Fruit fly (Drosophila melanogaster) whole organism, embryonic: ENCODE results near the gene CG31381.
A peak's percentile ranks its signal among the peaks of the same experiment; 100 is the strongest.

Experiments used
- CG10366 ChIP-seq: fragments of 200-800 bp; sonication (Bioruptor generic); IDR thresholded peaks from 2 replicates; pipeline ENCODE4 v1.3.6; 2022; ENCODE audit warnings: missing biosample characterization, missing genetic modification characterization
- CG10543 ChIP-seq: fragments of 200-800 bp; sonication (Bioruptor generic); optimal IDR thresholded peaks from 3 replicates; lab custom pipeline; 2017; ENCODE audit warnings: missing biosample characterization, mild to moderate bottlenecking, missing genetic modification characterization, moderate library complexity
- CG10654 ChIP-seq: fragments of 200-800 bp; sonication (Bioruptor generic); optimal IDR thresholded peaks from 2 replicates; lab custom pipeline; 2016; ENCODE audit warnings: missing biosample characterization, missing genetic modification characterization
- CG11093 ChIP-seq: fragments of 200-800 bp; sonication (Bioruptor generic); IDR thresholded peaks from 3 replicates; pipeline ENCODE4 v1.3.6; 2022; ENCODE audit warnings: missing biosample characterization, missing genetic modification characterization
- CG11695 ChIP-seq: fragments of 200-800 bp; sonication (Bioruptor generic); IDR thresholded peaks from 3 replicates; pipeline ENCODE4 v1.3.6; 2022; ENCODE audit warnings: missing biosample characterization, missing genetic modification characterization
- CG1233 ChIP-seq: fragments of 200-800 bp; sonication (Bioruptor generic); optimal IDR thresholded peaks from 4 replicates; lab custom pipeline; 2018; ENCODE audit warnings: missing biosample characterization, mild to moderate bottlenecking, missing genetic modification characterization
- CG12744 ChIP-seq: fragments of 200-800 bp; sonication (Bioruptor generic); optimal IDR thresholded peaks from 2 replicates; lab custom pipeline; 2016; ENCODE audit warnings: missing biosample characterization, missing genetic modification characterization
- CG12769 ChIP-seq: fragments of 200-800 bp; sonication (Bioruptor generic); optimal IDR thresholded peaks from 2 replicates; lab custom pipeline; 2019; ENCODE audit warnings: missing biosample characterization, mild to moderate bottlenecking, missing genetic modification characterization, moderate library complexity
- CG13287 ChIP-seq: fragments of 200-800 bp; sonication (Bioruptor generic); IDR thresholded peaks from 2 replicates; pipeline ENCODE4 v1.3.6; 2022; ENCODE audit warnings: missing biosample characterization, missing genetic modification characterization; ENCODE audit not compliant: partially characterized antibody
- CG13894 ChIP-seq: fragments of 200-800 bp; sonication (Bioruptor generic); optimal IDR thresholded peaks from 3 replicates; lab custom pipeline; 2018; ENCODE audit warnings: missing biosample characterization, mild to moderate bottlenecking, missing genetic modification characterization, moderate library complexity
- CG15601 ChIP-seq: fragments of 200-800 bp; sonication (Bioruptor generic); optimal IDR thresholded peaks from 3 replicates; lab custom pipeline; 2019; ENCODE audit warnings: missing biosample characterization, mild to moderate bottlenecking, missing genetic modification characterization, moderate library complexity
- CG18262 ChIP-seq: fragments of 200-800 bp; optimal IDR thresholded peaks from 3 replicates; lab custom pipeline; 2019; ENCODE audit warnings: missing biosample characterization, mild to moderate bottlenecking, missing genetic modification characterization, moderate library complexity
- CG2116 ChIP-seq: fragments of 200-800 bp; sonication (Bioruptor generic); optimal IDR thresholded peaks from 3 replicates; lab custom pipeline; 2018; ENCODE audit warnings: missing biosample characterization, mild to moderate bottlenecking, missing genetic modification characterization
- CG2202 ChIP-seq: fragments of 200-800 bp; sonication (Bioruptor generic); optimal IDR thresholded peaks from 2 replicates; lab custom pipeline; 2018; ENCODE audit warnings: missing biosample characterization, mild to moderate bottlenecking, missing genetic modification characterization
- CG2712 ChIP-seq: fragments of 200-800 bp; optimal IDR thresholded peaks from 3 replicates; lab custom pipeline; 2019; ENCODE audit warnings: missing biosample characterization, mild to moderate bottlenecking, missing genetic modification characterization, moderate library complexity
- CG3838 ChIP-seq: fragments of 200-800 bp; sonication (Bioruptor generic); optimal IDR thresholded peaks from 3 replicates; lab custom pipeline; 2016; ENCODE audit warnings: missing biosample characterization, missing genetic modification characterization
- CG4404 ChIP-seq: fragments of 200-800 bp; sonication (Bioruptor generic); IDR thresholded peaks from 2 replicates; pipeline ENCODE4 v1.3.6; 2022; ENCODE audit warnings: missing biosample characterization, missing genetic modification characterization
- CG7745 ChIP-seq: fragments of 200-800 bp; sonication (Bioruptor generic); optimal IDR thresholded peaks from 2 replicates; lab custom pipeline; 2018; ENCODE audit warnings: missing biosample characterization, mild to moderate bottlenecking, missing genetic modification characterization, moderate library complexity
- CG8290 ChIP-seq, 3 experiments: fragments of 200-800 bp; sonication (Bioruptor generic); optimal IDR thresholded peaks; 2 replicates each; lab custom pipeline; 2016 to 2019; ENCODE audit warnings: missing biosample characterization in 3 of 3, missing genetic modification characterization in 3 of 3, mild to moderate bottlenecking in 2 of 3, moderate library complexity in 1 of 3
- CG8924 ChIP-seq: fragments of 200-800 bp; optimal IDR thresholded peaks from 3 replicates; lab custom pipeline; 2019; ENCODE audit warnings: missing biosample characterization, mild to moderate bottlenecking, missing genetic modification characterization, moderate library complexity
- Dek ChIP-seq: fragments of 200-800 bp; sonication (Bioruptor generic); optimal IDR thresholded peaks from 3 replicates; lab custom pipeline; 2019; ENCODE audit warnings: missing biosample characterization, mild to moderate bottlenecking, missing genetic modification characterization, moderate library complexity
- Eip74EF ChIP-seq, 2 experiments: fragments of 200-800 bp in 1 of 2; fragments of >200 bp in 1 of 2; sonication (Bioruptor generic) in 1 of 2; optimal IDR thresholded peaks; 2 replicates each; lab custom pipeline; 2017 to 2019; ENCODE audit warnings: missing biosample characterization in 2 of 2, missing genetic modification characterization in 2 of 2, mild to moderate bottlenecking in 1 of 2, moderate library complexity in 1 of 2
- Ets97D ChIP-seq: fragments of 200-800 bp; sonication (Bioruptor generic); optimal IDR thresholded peaks from 3 replicates; lab custom pipeline; 2016; ENCODE audit warnings: missing biosample characterization, missing genetic modification characterization
- Fer3 ChIP-seq: fragments of 200-800 bp; sonication (Bioruptor generic); optimal IDR thresholded peaks from 2 replicates; lab custom pipeline; 2018; ENCODE audit warnings: missing biosample characterization, mild to moderate bottlenecking, missing genetic modification characterization, moderate library complexity
- HHEX ChIP-seq: fragments of 200-800 bp; sonication (Bioruptor generic); optimal IDR thresholded peaks from 3 replicates; lab custom pipeline; 2017; ENCODE audit warnings: missing biosample characterization, mild to moderate bottlenecking, missing genetic modification characterization, missing genetic modification reagents
- HmgZ ChIP-seq: fragments of 200-800 bp; sonication (Bioruptor generic); optimal IDR thresholded peaks from 2 replicates; lab custom pipeline; 2018; ENCODE audit warnings: missing biosample characterization, mild to moderate bottlenecking, missing genetic modification characterization
- Hr3 ChIP-seq: fragments of 200-800 bp; sonication (Bioruptor generic); optimal IDR thresholded peaks from 3 replicates; lab custom pipeline; 2016; ENCODE audit warnings: missing biosample characterization, missing genetic modification characterization
- Lim3 ChIP-seq: fragments of 200-800 bp; sonication (Bioruptor generic); IDR thresholded peaks from 2 replicates; pipeline ENCODE4 v1.3.6; 2022; ENCODE audit warnings: missing biosample characterization, missing genetic modification characterization
- NC2α ChIP-seq: fragments of 200-800 bp; sonication (Bioruptor generic); optimal IDR thresholded peaks from 2 replicates; lab custom pipeline; 2016; ENCODE audit warnings: missing biosample characterization, missing genetic modification characterization
- Neu2 ChIP-seq: fragments of 200-800 bp; sonication (Bioruptor generic); optimal IDR thresholded peaks from 3 replicates; lab custom pipeline; 2016; ENCODE audit warnings: missing biosample characterization, missing genetic modification characterization, borderline replicate concordance
- Nf-YC ChIP-seq: fragments of 200-800 bp; optimal IDR thresholded peaks from 3 replicates; lab custom pipeline; 2019; ENCODE audit warnings: missing biosample characterization, mild to moderate bottlenecking, missing genetic modification characterization, moderate library complexity
- Sox100B ChIP-seq: fragments of 200-800 bp; sonication (Bioruptor generic); optimal IDR thresholded peaks from 3 replicates; lab custom pipeline; 2018; ENCODE audit warnings: missing biosample characterization, mild to moderate bottlenecking, missing genetic modification characterization
- Taf1 ChIP-seq: fragments of 200-800 bp; sonication (Bioruptor generic); IDR thresholded peaks from 2 replicates; pipeline ENCODE4 v1.3.6; 2022; ENCODE audit warnings: missing biosample characterization, missing genetic modification characterization
- bcd ChIP-seq: fragments of 200-800 bp; sonication (Bioruptor generic); optimal IDR thresholded peaks from 2 replicates; lab custom pipeline; 2017; ENCODE audit warnings: missing biosample characterization, mild to moderate bottlenecking, missing genetic modification characterization
- btn ChIP-seq: fragments of 200-800 bp; sonication (Bioruptor generic); optimal IDR thresholded peaks from 2 replicates; lab custom pipeline; 2016; ENCODE audit warnings: missing biosample characterization, missing genetic modification characterization
- dan ChIP-seq: fragments of 200-800 bp; sonication (Bioruptor generic); IDR thresholded peaks from 2 replicates; pipeline ENCODE4 v1.3.6; 2022; ENCODE audit warnings: missing biosample characterization, missing genetic modification characterization
- ewg ChIP-seq: fragments of 200-800 bp; sonication (Bioruptor generic); optimal IDR thresholded peaks from 3 replicates; lab custom pipeline; 2017; ENCODE audit warnings: mild to moderate bottlenecking, missing biosample characterization, missing genetic modification reagents, missing genetic modification characterization
- fd3F ChIP-seq: fragments of 200-800 bp; sonication (Bioruptor generic); optimal IDR thresholded peaks from 2 replicates; lab custom pipeline; 2018; ENCODE audit warnings: missing biosample characterization, mild to moderate bottlenecking, missing genetic modification characterization, moderate library complexity
- gcm2 ChIP-seq: fragments of 200-800 bp; sonication (Bioruptor generic); optimal IDR thresholded peaks from 2 replicates; lab custom pipeline; 2016; ENCODE audit warnings: missing biosample characterization, missing genetic modification characterization
- gsb ChIP-seq: fragments of 200-800 bp; sonication (Bioruptor generic); IDR thresholded peaks from 2 replicates; pipeline ENCODE4 v1.3.6; 2022; ENCODE audit warnings: missing biosample characterization, missing genetic modification characterization
- gsb-n ChIP-seq: fragments of 200-800 bp; sonication (Bioruptor generic); optimal IDR thresholded peaks from 3 replicates; lab custom pipeline; 2018; ENCODE audit warnings: missing biosample characterization, mild to moderate bottlenecking, missing genetic modification characterization
- hth ChIP-seq: fragments of >200 bp; optimal IDR thresholded peaks from 2 replicates; lab custom pipeline; 2017; ENCODE audit warnings: inconsistent platforms
- maf-S ChIP-seq: fragments of 200-800 bp; sonication (Bioruptor generic); optimal IDR thresholded peaks from 2 replicates; lab custom pipeline; 2016; ENCODE audit warnings: missing biosample characterization, missing genetic modification characterization
- mam ChIP-seq: fragments of 200-800 bp; sonication (Bioruptor generic); optimal IDR thresholded peaks from 3 replicates; lab custom pipeline; 2016; ENCODE audit warnings: missing biosample characterization, missing genetic modification characterization
- pho ChIP-seq: fragments of 200-800 bp; sonication (Bioruptor generic); optimal IDR thresholded peaks from 2 replicates; lab custom pipeline; 2016; ENCODE audit warnings: missing biosample characterization, missing genetic modification characterization
- sd ChIP-seq: fragments of 200-800 bp; sonication (Bioruptor generic); optimal IDR thresholded peaks from 3 replicates; lab custom pipeline; 2018; ENCODE audit warnings: missing biosample characterization, mild to moderate bottlenecking, missing genetic modification characterization, moderate library complexity
- seq ChIP-seq: fragments of 200-800 bp; sonication (Bioruptor generic); IDR thresholded peaks from 2 replicates; pipeline ENCODE4 v1.3.6; 2022; ENCODE audit warnings: missing biosample characterization, missing genetic modification characterization
- sim ChIP-seq: fragments of 200-800 bp; sonication (Bioruptor generic); IDR thresholded peaks from 2 replicates; pipeline ENCODE4 v1.3.6; 2022; ENCODE audit warnings: missing biosample characterization, missing genetic modification characterization
- stc ChIP-seq: fragments of 200-800 bp; sonication (Bioruptor generic); IDR thresholded peaks from 2 replicates; pipeline ENCODE4 v1.3.6; 2022; ENCODE audit warnings: missing biosample characterization, missing genetic modification characterization
- tx ChIP-seq: fragments of 200-800 bp; sonication (Bioruptor generic); optimal IDR thresholded peaks from 2 replicates; lab custom pipeline; 2016; ENCODE audit warnings: missing biosample characterization, missing genetic modification characterization
- wor ChIP-seq: fragments of 200-800 bp; sonication (Bioruptor generic); IDR thresholded peaks from 2 replicates; pipeline ENCODE4 v1.3.6; 2022; ENCODE audit warnings: missing biosample characterization, missing genetic modification characterization

The CG31381 gene

dm6 chr3R:24850420-24850819 is 26.4 kb upstream of the CG31381 start, which contains the start of gene CG7006 (continued):
- TF ChIP-seq mam (peak; percentile 91), bcd (no peak), HmgZ (tag; lab: Kevin White, UChicago) (peak; percentile 87), gsb (GFP tag; lab: Robert Waterston, UW) (no peak; the same call in 1 of the 2 replicates), CG3838 (GFP tag; lab: Kevin White, UChicago) (no peak), ewg (peak; percentile 15), CG2116 (GFP tag; lab: Kevin White, UChicago) (peak; percentile 67), NC2α (no peak), seq (GFP tag; lab: Robert Waterston, UW) (no peak), CG12744 (peak; percentile 68), pho (peak; percentile 84), Neu2 (no peak), Sox100B (GFP tag; lab: Kevin White, UChicago) (no peak), Taf1 (peak; percentile 41; the same call in 1 of the 2 replicates), maf-S (peak; percentile 84), CG4404 (GFP tag; lab: Robert Waterston, UW) (peak; percentile 31; the same call in 1 of the 2 replicates), sd (tag; lab: Kevin White, UChicago) (no peak), dan (no peak), CG10654 (GFP tag; lab: Kevin White, UChicago) (peak; percentile 76), CG7745 (tag; lab: Kevin White, UChicago) (no peak), Eip74EF (GFP tag; optimal IDR thresholded peaks at IDR 0.05; lab: Kevin White, UChicago) (no peak), CG11093 (GFP tag; lab: Robert Waterston, UW) (no peak), Ets97D (GFP tag; lab: Kevin White, UChicago) (peak; percentile 90), hth (lab: Kevin White, UChicago) (no peak), CG8924 (tag; lab: Kevin White, UChicago) (no peak), CG12769 (tag; lab: Kevin White, UChicago) (peak; percentile 87), CG2202 (tag; lab: Kevin White, UChicago) (no peak), CG1233 (peak; percentile 30), CG13894 (tag; lab: Kevin White, UChicago) (no peak), CG15601 (tag; lab: Kevin White, UChicago) (no peak), Hr3 (GFP tag; lab: Kevin White, UChicago) (peak; percentile 62), CG10543 (GFP tag; lab: Kevin White, UChicago) (no peak), btn (GFP tag; lab: Kevin White, UChicago) (peak; percentile 33), Fer3 (tag; lab: Kevin White, UChicago) (peak; percentile 68), stc (GFP tag; lab: Robert Waterston, UW) (no peak), Lim3 (GFP tag; lab: Robert Waterston, UW) (no peak), wor (GFP tag; lab: Robert Waterston, UW) (no peak), CG11695 (GFP tag; lab: Robert Waterston, UW) (no peak), gcm2 (peak; percentile 22), CG13287 (GFP tag; lab: Robert Waterston, UW) (peak; percentile 85), CG8290 (GFP tag; optimal IDR thresholded peaks at IDR 0.05; lab: Kevin White, UChicago) (peak; percentile 70), CG8290 (tag; optimal IDR thresholded peaks at IDR 0.05; lab: Kevin White, UChicago) (no peak), Nf-YC (tag; lab: Kevin White, UChicago) (no peak), CG18262 (tag; lab: Kevin White, UChicago) (no peak), CG10366 (GFP tag; lab: Robert Waterston, UW) (peak; percentile 53), CG2712 (tag; lab: Kevin White, UChicago) (no peak), sim (GFP tag; lab: Robert Waterston, UW) (no peak), tx (GFP tag; lab: Kevin White, UChicago) (peak; percentile 75), fd3F (GFP tag; lab: Kevin White, UChicago) (no peak), Dek (tag; lab: Kevin White, UChicago) (no peak), gsb-n (tag; lab: Kevin White, UChicago) (no peak), HHEX (GFP tag; lab: Kevin White, UChicago) (peak; percentile 27)
